Worm (Caenorhabditis elegans) whole organism, L4 larva: ENCODE results near the gene C47D12.4.

Experiments used
- R02D3.7 ChIP-seq: fragments of 150-350 bp; sonication (generic microtip); optimal IDR thresholded peaks from 3 replicates; lab custom pipeline; 2014; ENCODE audit warnings: missing biosample characterization, missing genetic modification characterization
- hif-1 ChIP-seq, 2 experiments: sonication (generic microtip); optimal IDR thresholded peaks; 2 replicates each; lab custom pipeline; 2016 to 2017; ENCODE audit warnings: missing compliant biosample characterization in 2 of 2, missing genetic modification characterization in 2 of 2, missing genetic modification reagents in 2 of 2, missing genotype in 2 of 2, mild to moderate bottlenecking in 1 of 2
- nhr-237 ChIP-seq: sonication (generic microtip); optimal IDR thresholded peaks from 2 replicates; lab custom pipeline; 2017; ENCODE audit warnings: missing biosample characterization, missing genetic modification characterization

ce11 chrII:11652679-11653174, 28.8 kb upstream of the C47D12.4 start, which contains the start of the genes rad-23 and rpn-12:
- peak; percentile 81 for TF ChIP-seq R02D3.7
- peak in 1 of 2 experiments; percentile 18 for TF ChIP-seq hif-1 (tag; optimal IDR thresholded peaks at IDR 0.05; lab: Kevin White, UChicago)
- no peak for TF ChIP-seq nhr-237
